Fruit fly (Drosophila melanogaster): ENCODE data around the gene dbf.

DNA sequence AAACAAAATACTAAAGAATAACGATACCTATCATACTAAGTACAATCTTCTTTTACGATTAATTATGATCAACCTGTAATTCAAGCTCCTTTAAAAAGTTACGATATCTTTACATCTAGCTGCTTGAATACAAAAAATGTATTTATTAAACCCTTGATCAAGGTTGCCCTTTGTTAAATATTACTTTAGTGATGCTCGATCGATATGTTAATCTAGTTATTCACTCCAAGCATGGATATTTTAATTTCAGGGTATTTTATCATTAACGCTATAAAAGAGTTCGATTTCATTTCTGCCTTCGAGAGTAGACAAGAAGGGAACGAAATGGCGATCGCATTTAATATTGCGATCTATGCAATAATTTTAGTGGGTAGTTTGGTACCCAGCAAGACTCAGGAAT lies 7.7 kb upstream of the dbf start, which contains the start of gene CG18284:
- TF ChIP-seq CG10348 (GFP tag; IDR thresholded peaks at IDR 0.05) (no peak), CG8301 (tag; optimal IDR thresholded peaks at IDR 0.05) (no peak), D1 (tag; optimal IDR thresholded peaks at IDR 0.05) (no peak), CG32121 (GFP tag; IDR thresholded peaks at IDR 0.05) (no peak), CG12605 (GFP tag; IDR thresholded peaks at IDR 0.05) (no peak), rn (GFP tag; IDR thresholded peaks at IDR 0.05) (no peak), Pif1B (GFP tag; optimal IDR thresholded peaks at IDR 0.05) (no peak), Snoo (tag; optimal IDR thresholded peaks at IDR 0.05) (no peak), CG8159 (tag; optimal IDR thresholded peaks at IDR 0.05) (no peak), CG13204 (GFP tag; optimal IDR thresholded peaks at IDR 0.05) (no peak), CG17806 (tag; optimal IDR thresholded peaks at IDR 0.05) (no peak)

Data from whole organism, pupa.